Fruit fly (Drosophila melanogaster): Measurements from ENCODE around the gene CG43815.

The CG43815 gene

dm6 chr2L:3605673-3606072 lies 29.7 kb downstream of the CG43815 start:
- TF ChIP-seq CG8478 (optimal IDR thresholded peaks at IDR 0.05) (no peak), CTCF (optimal IDR thresholded peaks at IDR 0.05) (no peak)

dm6 chr2L:3606462-3607270 lies 30.7 kb downstream of the CG43815 start, which contains the start of gene odd:
TSS of gene odd (minus strand) at chr2L:3606756.
- TF ChIP-seq CTCF (optimal IDR thresholded peaks at IDR 0.05), result peak in 1 of 2 experiments; percentile 49
- no peak for TF ChIP-seq CG8478 (optimal IDR thresholded peaks at IDR 0.05)

DNA sequence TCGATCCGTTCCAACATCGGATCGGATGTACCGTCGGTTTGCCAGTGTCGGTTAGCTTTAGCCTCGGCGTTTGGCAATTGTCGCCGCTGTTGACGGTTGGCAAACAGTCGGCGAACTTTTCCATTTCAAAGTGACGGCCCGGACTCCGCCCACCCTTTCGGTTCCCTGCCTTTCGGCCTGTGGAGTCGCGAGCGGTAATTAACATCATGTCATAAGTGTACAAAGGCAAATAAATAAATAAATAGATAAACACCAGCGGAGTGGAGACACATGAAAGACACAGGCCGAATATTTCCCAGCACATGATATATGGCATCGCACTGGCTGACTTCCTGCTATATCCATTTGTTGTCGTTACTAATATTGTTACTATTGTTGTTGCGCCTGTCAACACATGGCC lies 32.8 kb downstream of the CG43815 start:
- TF ChIP-seq CG8478 (optimal IDR thresholded peaks at IDR 0.05), result no peak
- TF ChIP-seq CTCF (optimal IDR thresholded peaks at IDR 0.05), result no peak

- no peak for TF ChIP-seq CG8478 (optimal IDR thresholded peaks at IDR 0.05)
- no peak for TF ChIP-seq CTCF (optimal IDR thresholded peaks at IDR 0.05)
These were observed 34.6 kb downstream of the CG43815 start for dm6 chr2L:3610608-3611007.

DNA sequence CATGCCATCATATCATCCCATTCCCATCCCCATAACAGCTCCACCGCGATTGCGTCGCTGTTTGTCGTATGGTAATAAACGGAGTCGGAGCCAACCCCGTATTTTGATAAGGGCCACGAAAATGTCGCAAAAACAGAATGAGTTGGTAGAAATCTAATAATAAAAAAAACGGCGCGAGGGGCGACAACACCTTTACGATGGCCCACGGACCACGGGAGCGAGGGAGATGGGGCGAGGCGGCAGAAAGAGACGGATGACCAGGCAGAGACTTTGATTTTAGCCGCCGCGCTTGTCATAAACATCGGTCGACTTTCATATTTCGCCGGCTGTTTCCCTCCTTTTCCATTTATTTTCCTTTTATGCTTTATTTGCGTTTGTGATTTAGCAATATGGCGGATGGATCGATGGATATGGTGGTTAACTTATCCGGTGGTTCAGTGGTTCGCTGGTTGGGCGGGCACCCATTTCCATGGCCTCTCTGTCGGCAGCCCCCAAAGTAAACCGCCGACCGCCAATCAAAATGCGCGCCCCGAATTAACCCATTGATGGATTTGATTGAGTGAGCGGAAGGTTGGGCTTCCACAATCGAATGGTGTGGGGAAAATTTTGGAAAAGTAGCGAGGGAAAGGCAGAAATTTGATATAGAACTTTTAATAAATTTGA lies 35.9 kb downstream of the CG43815 start:
- no peak for TF ChIP-seq CTCF (optimal IDR thresholded peaks at IDR 0.05)

- no peak for TF ChIP-seq CTCF (optimal IDR thresholded peaks at IDR 0.05)
- TF ChIP-seq CG8478 (optimal IDR thresholded peaks at IDR 0.05), result no peak
These were observed 39.1 kb downstream of the CG43815 start for dm6 chr2L:3615156-3615555.

- peak; percentile 89 to 91 for TF ChIP-seq CTCF (optimal IDR thresholded peaks at IDR 0.05)
- TF ChIP-seq CG8478 (optimal IDR thresholded peaks at IDR 0.05), result no peak
These were observed 42.9 kb downstream of the CG43815 start, which contains the start of gene Ugt36A1 for dm6 chr2L:3618818-3619362. TSS of gene Ugt36A1 (plus strand) at chr2L:3619097.

- TF ChIP-seq CTCF (optimal IDR thresholded peaks at IDR 0.05) (no peak), CG8478 (optimal IDR thresholded peaks at IDR 0.05) (no peak)
These were observed 45.6 kb downstream of the CG43815 start, which contains the start of gene CG15418 for dm6 chr2L:3621604-3622003. TSS of gene CG15418 (minus strand) at chr2L:3621704.

DNA sequence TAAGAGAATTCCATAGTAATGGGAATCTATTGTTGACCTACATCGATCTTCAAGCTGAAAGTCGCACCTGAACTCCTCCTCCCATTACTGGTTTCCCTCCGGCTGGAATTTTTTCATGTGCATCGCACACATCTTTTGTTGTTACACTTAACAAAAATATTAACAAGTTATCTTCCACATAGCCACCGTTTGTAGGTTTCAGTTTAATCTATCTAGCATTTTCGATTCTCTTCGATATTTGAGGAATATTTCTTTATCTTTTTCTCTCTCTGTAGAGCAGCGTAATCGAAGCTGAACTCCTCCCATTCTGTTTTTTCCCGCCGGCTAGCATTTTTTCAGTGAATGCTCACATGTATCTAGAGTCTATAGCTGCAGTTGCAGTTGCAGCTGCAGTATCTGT lies 48.8 kb downstream of the CG43815 start:
- TF ChIP-seq CTCF (optimal IDR thresholded peaks at IDR 0.05) (no peak), CG8478 (optimal IDR thresholded peaks at IDR 0.05) (no peak)

Data from S2 (cell line).